Fruit fly (Drosophila melanogaster): ENCODE results near the gene BTBD9.

DNA sequence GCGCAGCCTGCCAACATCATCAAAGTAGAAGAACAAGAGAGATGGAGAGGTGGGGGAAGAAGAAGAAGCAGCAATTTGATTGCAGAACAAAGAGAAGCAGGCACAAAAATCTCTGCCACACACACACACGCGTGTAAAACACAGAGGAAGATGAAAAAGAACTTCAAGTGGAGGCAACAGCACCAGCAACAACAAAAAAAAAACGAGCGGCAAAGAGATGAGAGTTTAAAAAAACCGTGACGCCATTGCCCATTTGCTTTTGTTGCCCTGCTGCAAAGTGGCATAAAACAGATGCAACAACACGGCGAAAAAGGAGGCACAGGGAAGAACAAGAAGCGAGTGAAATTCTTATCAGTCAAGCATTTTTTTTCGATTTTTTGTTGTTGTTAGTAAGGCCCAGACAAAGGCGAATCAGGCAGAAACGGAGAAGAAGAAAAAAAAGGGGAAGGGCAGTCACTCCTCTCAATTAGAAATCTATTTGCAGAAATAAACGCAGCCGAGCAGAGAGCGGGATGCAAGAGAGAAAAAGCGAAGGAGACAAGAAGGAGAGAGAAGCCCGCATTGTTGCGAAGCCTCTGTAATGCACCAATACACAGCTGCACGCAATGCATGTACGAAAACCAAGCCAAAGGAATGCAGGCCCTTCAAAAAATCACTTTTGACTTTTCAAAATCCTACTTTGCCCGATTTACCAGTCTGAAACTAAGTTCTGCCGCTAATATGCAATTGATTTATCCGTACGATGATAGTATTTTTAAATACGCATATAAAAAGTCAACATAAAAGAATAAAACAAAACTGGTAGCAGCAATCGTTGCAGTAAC lies 26.4 kb upstream of the BTBD9 start:
- TF ChIP-seq CG8478 (optimal IDR thresholded peaks at IDR 0.05) (no peak), CTCF (optimal IDR thresholded peaks at IDR 0.05) (no peak)
